Fruit fly (Drosophila melanogaster): ENCODE measurements around the gene Spt7.

Gene Spt7

DNA sequence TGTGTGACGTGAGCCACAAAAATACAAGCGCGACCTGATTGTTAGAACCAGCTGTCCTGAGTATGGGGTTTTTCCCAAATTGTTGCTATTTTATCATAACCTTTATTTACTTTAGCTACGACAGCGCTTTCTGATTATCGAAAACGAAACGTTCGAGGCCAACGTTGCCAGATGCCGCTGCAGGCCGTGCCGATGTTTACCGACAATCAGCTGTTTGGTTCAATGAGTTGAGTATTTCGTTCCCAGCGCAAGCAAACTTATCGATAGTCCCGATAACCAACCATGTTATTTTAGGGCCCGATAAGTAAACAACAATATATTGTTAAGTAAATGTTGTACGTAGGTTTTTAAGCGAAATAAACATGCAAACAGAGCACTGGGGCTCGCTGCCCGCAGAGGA, at the start of gene Spt7, which contains the start of gene CG15814:
Gene Spt7 (plus strand): TSS at position 282 of the 400 bp plus-strand sequence.
Gene CG15814 (minus strand): TSS at position 164 of the 400 bp plus-strand sequence.
- TF ChIP-seq CG8478 (optimal IDR thresholded peaks at IDR 0.05) (no peak), CTCF (optimal IDR thresholded peaks at IDR 0.05) (peak; percentile 33 to 47)

DNA sequence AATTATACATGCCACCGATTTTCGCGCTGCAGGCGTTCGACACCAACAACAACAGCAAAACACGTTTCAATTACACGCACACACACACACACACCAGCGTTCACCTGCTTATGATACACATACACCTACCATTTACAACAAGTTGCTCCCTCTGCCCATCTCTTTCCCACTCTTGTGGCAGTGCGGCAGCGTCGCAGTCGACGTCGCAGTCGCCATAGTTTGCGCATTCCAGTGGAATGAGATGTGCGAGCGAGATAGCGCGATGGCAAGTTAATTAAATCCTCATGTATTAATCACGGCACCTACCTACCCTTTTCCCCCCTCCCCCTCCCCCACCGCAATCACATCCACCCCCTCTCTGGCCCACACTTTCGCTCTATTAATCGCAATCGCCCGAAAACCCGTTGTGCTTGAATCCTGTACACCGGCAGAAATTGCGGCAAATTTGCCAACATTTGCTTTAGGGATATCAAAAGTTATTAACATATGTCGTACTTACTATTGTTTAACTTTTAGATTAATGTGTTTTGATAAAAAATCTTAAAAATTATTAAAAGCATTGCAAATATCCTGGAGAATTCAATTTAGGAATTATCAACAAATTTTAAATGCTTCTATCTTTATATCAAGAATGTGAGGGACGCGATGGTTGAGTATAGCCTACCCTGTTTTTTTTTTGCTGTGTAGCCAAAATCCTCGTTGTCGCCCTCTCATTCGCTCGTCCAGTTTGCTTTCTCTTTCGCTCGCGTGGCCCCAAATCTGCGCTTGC, 47.7 kb upstream of the Spt7 start:
- TF ChIP-seq CTCF (optimal IDR thresholded peaks at IDR 0.05) (no peak), CG8478 (optimal IDR thresholded peaks at IDR 0.05) (no peak)

- TF ChIP-seq CTCF (optimal IDR thresholded peaks at IDR 0.05): no peak
- no peak for TF ChIP-seq CG8478 (optimal IDR thresholded peaks at IDR 0.05)
These were observed 46.2 kb upstream of the Spt7 start for dm6 chrX:17804048-17804447.

dm6 chrX:17806335-17806734, 43.9 kb upstream of the Spt7 start:
- no peak for TF ChIP-seq CG8478 (optimal IDR thresholded peaks at IDR 0.05)

DNA sequence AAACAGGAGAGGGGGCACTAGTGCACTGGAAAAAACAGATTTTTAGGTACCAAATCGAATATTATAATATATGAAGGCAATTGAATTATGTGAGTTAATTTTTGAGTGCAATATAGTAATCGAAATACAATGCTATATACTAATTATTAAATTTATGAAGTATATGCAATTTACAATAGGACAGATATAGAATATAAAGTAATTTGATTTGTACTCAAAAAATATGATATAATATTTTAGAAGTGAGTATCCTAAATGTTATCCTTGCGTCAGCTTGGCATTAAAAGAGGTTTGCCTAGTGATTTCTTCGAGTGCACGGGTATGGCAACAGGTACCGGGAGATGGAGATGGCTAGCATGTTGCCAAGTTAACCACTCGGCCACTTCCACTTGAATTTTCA, 43.3 kb upstream of the Spt7 start:
- TF ChIP-seq CTCF (optimal IDR thresholded peaks at IDR 0.05) (no peak), CG8478 (optimal IDR thresholded peaks at IDR 0.05) (no peak)

DNA sequence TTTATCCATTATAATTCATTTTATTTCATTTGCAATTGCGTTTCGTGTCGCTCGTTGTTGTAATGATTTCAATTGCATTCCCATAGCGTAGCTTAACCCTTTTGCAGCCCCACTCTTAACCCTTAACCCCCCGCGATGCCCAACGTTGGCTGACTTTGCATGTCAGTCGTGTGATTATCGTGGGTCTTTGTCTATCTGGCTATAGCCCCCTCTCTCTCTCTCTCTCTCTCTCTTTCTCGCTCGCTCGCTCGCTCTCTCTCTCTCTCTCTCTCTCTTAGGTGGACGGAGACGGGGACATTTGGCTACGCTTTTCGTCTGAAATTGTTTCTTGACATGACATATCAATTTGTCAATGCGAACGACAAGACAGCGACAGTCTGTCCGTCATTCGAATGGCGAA, 38.1 kb upstream of the Spt7 start:
- no peak for TF ChIP-seq CG8478 (optimal IDR thresholded peaks at IDR 0.05)
- no peak for TF ChIP-seq CTCF (optimal IDR thresholded peaks at IDR 0.05)

dm6 chrX:17814783-17815182, 35.5 kb upstream of the Spt7 start:
- TF ChIP-seq CTCF (optimal IDR thresholded peaks at IDR 0.05): no peak
- no peak for TF ChIP-seq CG8478 (optimal IDR thresholded peaks at IDR 0.05)

- TF ChIP-seq CG8478 (optimal IDR thresholded peaks at IDR 0.05): no peak
- no peak for TF ChIP-seq CTCF (optimal IDR thresholded peaks at IDR 0.05)
These were observed 33.8 kb upstream of the Spt7 start for dm6 chrX:17816437-17816836.

dm6 chrX:17819635-17820139, 30.6 kb upstream of the Spt7 start, which contains the start of gene CG12986:
CG12986 (minus strand) TSS chrX:17819685.
- no peak for TF ChIP-seq CG8478 (optimal IDR thresholded peaks at IDR 0.05)
- TF ChIP-seq CTCF (optimal IDR thresholded peaks at IDR 0.05): no peak

DNA sequence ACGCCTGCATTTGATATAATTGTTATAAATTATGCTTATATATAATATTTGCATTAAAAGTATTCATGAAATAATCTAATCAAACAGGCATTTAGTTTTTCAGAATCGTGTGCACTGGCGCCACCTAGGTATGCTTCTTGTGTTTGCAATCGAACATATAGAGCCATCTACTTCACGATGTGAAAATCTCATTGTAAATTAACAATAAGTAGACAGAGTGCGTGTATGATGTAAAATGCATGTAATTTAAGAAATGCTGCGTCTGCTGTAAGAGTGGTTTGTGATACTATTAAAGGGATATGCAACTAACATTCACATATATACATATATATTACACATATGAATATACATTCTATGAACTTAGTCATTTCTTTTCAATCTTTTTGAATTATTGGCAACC, 30.0 kb upstream of the Spt7 start:
- peak; percentile 95 for TF ChIP-seq CTCF (optimal IDR thresholded peaks at IDR 0.05)
- TF ChIP-seq CG8478 (optimal IDR thresholded peaks at IDR 0.05): no peak

- TF ChIP-seq CTCF (optimal IDR thresholded peaks at IDR 0.05) (no peak), CG8478 (optimal IDR thresholded peaks at IDR 0.05) (no peak)
These were observed 28.8 kb upstream of the Spt7 start for dm6 chrX:17821466-17821865.

DNA sequence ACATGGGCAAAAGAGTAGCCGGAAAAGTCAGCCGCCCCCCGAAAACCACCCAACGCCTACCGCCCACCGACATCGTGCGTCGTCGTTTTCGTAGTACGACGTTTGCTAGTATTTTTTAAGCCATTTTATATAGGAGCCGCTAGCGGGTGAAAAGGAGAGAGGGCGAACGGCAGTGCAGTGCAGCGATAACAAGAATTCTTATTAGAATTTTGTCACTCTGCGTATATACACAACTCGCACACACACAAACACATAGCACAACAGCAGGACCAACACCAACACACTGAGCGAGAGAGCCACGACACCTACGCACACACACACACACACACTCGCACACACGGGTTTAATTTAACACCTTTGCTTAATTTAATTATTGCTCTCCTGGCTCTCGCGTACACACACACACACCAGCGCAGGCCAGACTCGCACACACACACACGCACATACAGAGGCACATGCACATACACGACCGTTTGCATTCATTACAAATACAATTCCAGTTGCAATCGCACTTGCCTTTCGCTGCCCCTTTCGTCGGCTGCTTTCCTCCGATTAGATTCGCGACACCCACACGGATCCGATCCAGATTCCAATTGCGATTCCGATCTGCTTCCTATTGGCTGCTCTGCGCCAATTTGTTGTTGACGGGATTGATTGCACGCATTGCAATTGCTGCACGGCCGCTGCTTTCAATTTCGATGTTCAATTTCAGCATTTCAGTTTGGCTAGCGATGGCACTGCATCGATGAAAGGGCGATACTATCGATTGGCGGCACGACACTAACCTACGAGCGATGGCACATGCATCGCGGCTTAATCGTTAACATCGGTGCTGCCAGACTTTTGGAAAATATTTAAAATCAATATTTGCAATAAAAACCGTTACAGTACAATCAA, 23.2 kb upstream of the Spt7 start, which contains the start of gene Socs16D:
Gene Socs16D (minus strand): TSS at position 758 of the 897 bp plus-strand sequence.
- TF ChIP-seq CG8478 (optimal IDR thresholded peaks at IDR 0.05) (no peak), CTCF (optimal IDR thresholded peaks at IDR 0.05) (peak; percentile 28 to 59)

DNA sequence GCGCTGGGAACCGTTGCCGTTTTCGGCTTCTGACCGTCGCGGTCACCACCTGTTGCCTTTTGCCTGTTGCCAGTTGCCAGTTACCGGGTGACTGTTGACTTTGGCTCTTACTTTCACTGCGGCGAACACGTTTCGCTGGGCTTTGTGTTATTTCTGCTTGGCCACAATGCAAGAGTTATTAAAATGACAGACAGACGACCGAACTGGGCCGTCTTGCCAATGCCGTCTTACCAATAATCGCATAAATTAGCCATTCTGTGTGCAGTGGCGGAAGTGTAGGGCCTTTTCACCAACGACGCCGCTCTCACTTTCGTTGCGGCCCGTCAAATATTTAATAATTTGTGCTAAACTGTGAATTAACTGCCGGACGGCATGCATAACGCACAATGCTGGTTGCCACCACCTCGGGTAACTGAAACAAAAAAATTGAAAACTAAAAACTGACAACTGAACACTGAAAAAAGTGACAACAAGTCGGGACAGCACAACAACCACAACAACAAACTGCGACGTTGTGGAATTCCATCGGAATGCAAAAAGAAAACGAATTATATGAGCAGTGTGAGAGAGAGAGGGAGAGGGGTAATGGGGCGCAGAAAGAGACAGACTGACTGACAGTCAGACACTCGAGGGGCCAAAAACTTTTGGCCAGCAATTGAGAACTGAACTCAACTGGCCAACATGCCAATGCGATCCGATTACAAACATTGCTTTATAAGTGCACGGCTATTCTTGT, 21.8 kb upstream of the Spt7 start:
- TF ChIP-seq CTCF (optimal IDR thresholded peaks at IDR 0.05): no peak
- no peak for TF ChIP-seq CG8478 (optimal IDR thresholded peaks at IDR 0.05)

dm6 chrX:17829083-17829997, 20.9 kb upstream of the Spt7 start:
- TF ChIP-seq CTCF (optimal IDR thresholded peaks at IDR 0.05) (no peak), CG8478 (optimal IDR thresholded peaks at IDR 0.05) (no peak)

Data from S2 (cell line).